Fruit fly (Drosophila melanogaster) whole organism, embryonic: ENCODE data around the gene CG32984.

Source experiments
- Bdp1 ChIP-seq: fragments of 200-800 bp; sonication (Bioruptor generic); optimal IDR thresholded peaks from 3 replicates; lab custom pipeline; 2016; ENCODE audit warnings: missing biosample characterization, missing genetic modification characterization
- CG11504 ChIP-seq: fragments of 200-800 bp; sonication (Bioruptor generic); optimal IDR thresholded peaks from 3 replicates; lab custom pipeline; 2019; ENCODE audit warnings: missing biosample characterization, mild to moderate bottlenecking, missing genetic modification characterization, moderate library complexity
- CG12071 ChIP-seq: fragments of 200-800 bp; sonication (Bioruptor generic); optimal IDR thresholded peaks from 3 replicates; lab custom pipeline; 2018; ENCODE audit warnings: missing biosample characterization, mild to moderate bottlenecking, missing genetic modification characterization
- CG13287 ChIP-seq: fragments of 200-800 bp; sonication (Bioruptor generic); IDR thresholded peaks from 2 replicates; pipeline ENCODE4 v1.3.6; 2022; ENCODE audit warnings: missing biosample characterization, missing genetic modification characterization; ENCODE audit not compliant: partially characterized antibody
- CG13775 ChIP-seq: fragments of 200-800 bp; sonication (Bioruptor generic); optimal IDR thresholded peaks from 3 replicates; lab custom pipeline; 2017; ENCODE audit warnings: missing biosample characterization, mild to moderate bottlenecking, missing genetic modification characterization
- CG14860 ChIP-seq: fragments of 200-800 bp; sonication (Bioruptor generic); IDR thresholded peaks from 3 replicates; pipeline ENCODE4 v1.3.6; 2022; ENCODE audit warnings: missing biosample characterization, missing genetic modification characterization; ENCODE audit not compliant: partially characterized antibody
- CG15696 ChIP-seq: fragments of 200-800 bp; sonication (Bioruptor generic); optimal IDR thresholded peaks from 2 replicates; lab custom pipeline; 2019; ENCODE audit warnings: missing biosample characterization, mild to moderate bottlenecking, missing genetic modification characterization, moderate library complexity
- CG17385 ChIP-seq: fragments of 200-800 bp; sonication (Bioruptor generic); optimal IDR thresholded peaks from 3 replicates; lab custom pipeline; 2018; ENCODE audit warnings: missing biosample characterization, mild to moderate bottlenecking, missing genetic modification characterization
- CG17568 ChIP-seq: fragments of 200-800 bp; sonication (Bioruptor generic); optimal IDR thresholded peaks from 2 replicates; lab custom pipeline; 2018; ENCODE audit warnings: missing biosample characterization, mild to moderate bottlenecking, missing genetic modification characterization, moderate library complexity
- CG17612 ChIP-seq: fragments of 200-800 bp; sonication (Bioruptor generic); IDR thresholded peaks from 2 replicates; pipeline ENCODE4 v1.3.6; 2022; ENCODE audit warnings: missing biosample characterization, missing genetic modification characterization
- CG18011 ChIP-seq: fragments of 200-800 bp; sonication (Bioruptor generic); optimal IDR thresholded peaks from 2 replicates; lab custom pipeline; 2017; ENCODE audit warnings: missing biosample characterization, missing genetic modification characterization, mild to moderate bottlenecking, moderate library complexity, missing genotype
- CG1832 ChIP-seq: fragments of 200-800 bp; sonication (Bioruptor generic); optimal IDR thresholded peaks from 2 replicates; lab custom pipeline; 2017; ENCODE audit warnings: missing biosample characterization, mild to moderate bottlenecking, missing genetic modification characterization, inconsistent platforms
- CG2120 ChIP-seq: fragments of 200-800 bp; sonication (Bioruptor generic); optimal IDR thresholded peaks from 3 replicates; lab custom pipeline; 2016; ENCODE audit warnings: missing biosample characterization, missing genetic modification characterization
- CG2199 ChIP-seq: fragments of 200-800 bp; sonication (Bioruptor generic); IDR thresholded peaks from 3 replicates; pipeline ENCODE4 v1.3.6; 2022; ENCODE audit warnings: missing biosample characterization, missing genetic modification characterization
- CG3065 ChIP-seq: fragments of 200-800 bp; sonication (Bioruptor generic); optimal IDR thresholded peaks from 2 replicates; lab custom pipeline; 2016; ENCODE audit warnings: missing biosample characterization, missing genetic modification characterization
- CG31441 ChIP-seq: fragments of 200-800 bp; sonication (Bioruptor generic); IDR thresholded peaks from 2 replicates; pipeline ENCODE4 v1.3.6; 2022; ENCODE audit warnings: missing biosample characterization, missing genetic modification characterization
- CG34224 ChIP-seq: fragments of 200-800 bp; sonication (Bioruptor generic); IDR thresholded peaks from 3 replicates; pipeline ENCODE4 v1.3.6; 2022; ENCODE audit warnings: missing biosample characterization, missing genetic modification characterization; ENCODE audit not compliant: partially characterized antibody
- CG4730 ChIP-seq: fragments of 200-800 bp; sonication (Bioruptor generic); IDR thresholded peaks from 2 replicates; pipeline ENCODE4 v1.3.6; 2022; ENCODE audit warnings: missing biosample characterization, missing genetic modification characterization
- CG5180 ChIP-seq: fragments of 200-800 bp; sonication (Bioruptor generic); optimal IDR thresholded peaks from 3 replicates; lab custom pipeline; 2017; ENCODE audit warnings: missing biosample characterization, missing genetic modification characterization, mild to moderate bottlenecking, moderate library complexity, missing genetic modification reagents
- CG7372 ChIP-seq: fragments of 200-800 bp; sonication (Bioruptor generic); IDR thresholded peaks from 2 replicates; pipeline ENCODE4 v1.3.6; 2022; ENCODE audit warnings: missing biosample characterization, missing genetic modification characterization
- CG7839 ChIP-seq: fragments of 200-800 bp; sonication (Bioruptor generic); optimal IDR thresholded peaks from 3 replicates; lab custom pipeline; 2018; ENCODE audit warnings: missing biosample characterization, mild to moderate bottlenecking, missing genetic modification characterization, moderate library complexity
- Dad ChIP-seq: fragments of 200-800 bp; sonication (Bioruptor generic); optimal IDR thresholded peaks from 3 replicates; lab custom pipeline; 2016; ENCODE audit warnings: missing biosample characterization, missing genetic modification characterization
- Dll ChIP-seq: fragments of 200-800 bp; sonication (Bioruptor generic); IDR thresholded peaks from 4 replicates; pipeline ENCODE4 v1.3.6; 2022; ENCODE audit warnings: missing biosample characterization, missing genetic modification characterization; ENCODE audit not compliant: partially characterized antibody
- H15 ChIP-seq: fragments of 200-800 bp; sonication (Bioruptor generic); IDR thresholded peaks from 3 replicates; pipeline ENCODE4 v1.3.6; 2022; ENCODE audit warnings: missing biosample characterization, missing genetic modification characterization
- HLHmδ ChIP-seq: fragments of 200-800 bp; sonication (Bioruptor generic); optimal IDR thresholded peaks from 2 replicates; lab custom pipeline; 2018; ENCODE audit warnings: missing biosample characterization, mild to moderate bottlenecking, missing genetic modification characterization, moderate library complexity
- Hey ChIP-seq: fragments of 200-800 bp; sonication (Bioruptor generic); optimal IDR thresholded peaks from 3 replicates; lab custom pipeline; 2018; ENCODE audit warnings: missing biosample characterization, mild to moderate bottlenecking, missing genetic modification characterization
- MESR4 ChIP-seq: fragments of 200-800 bp; sonication (Bioruptor generic); optimal IDR thresholded peaks from 2 replicates; lab custom pipeline; 2018; ENCODE audit warnings: missing biosample characterization, mild to moderate bottlenecking, missing genetic modification characterization, moderate library complexity
- Mrtf ChIP-seq: fragments of 200-800 bp; sonication (Bioruptor generic); IDR thresholded peaks from 3 replicates; pipeline ENCODE4 v1.3.6; 2022; ENCODE audit warnings: missing biosample characterization, missing genetic modification characterization
- Optix ChIP-seq: fragments of 200-800 bp; sonication (Bioruptor generic); IDR thresholded peaks from 3 replicates; pipeline ENCODE4 v1.3.6; 2022; ENCODE audit warnings: missing biosample characterization, missing genetic modification characterization
- crp ChIP-seq, 2 experiments: fragments of 200-800 bp; sonication (Bioruptor generic); optimal IDR thresholded peaks; 2 replicates in 1 of 2; 3 replicates in 1 of 2; lab custom pipeline; 2017; ENCODE audit warnings: missing biosample characterization in 2 of 2, missing genetic modification characterization in 2 of 2, mild to moderate bottlenecking in 1 of 2, moderate library complexity in 1 of 2
- da ChIP-seq: fragments of 200-800 bp; sonication (Bioruptor generic); optimal IDR thresholded peaks from 2 replicates; lab custom pipeline; 2016; ENCODE audit warnings: missing biosample characterization, missing genetic modification characterization
- dm ChIP-seq: fragments of 200-800 bp; sonication (Bioruptor generic); optimal IDR thresholded peaks from 3 replicates; lab custom pipeline; 2016; ENCODE audit warnings: missing biosample characterization, missing genetic modification characterization
- en ChIP-seq: fragments of 200-800 bp; sonication (Bioruptor generic); optimal IDR thresholded peaks from 2 replicates; lab custom pipeline; 2016; ENCODE audit warnings: missing biosample characterization, missing genetic modification characterization
- fd3F ChIP-seq: fragments of 200-800 bp; sonication (Bioruptor generic); optimal IDR thresholded peaks from 2 replicates; lab custom pipeline; 2018; ENCODE audit warnings: missing biosample characterization, mild to moderate bottlenecking, missing genetic modification characterization, moderate library complexity
- grau ChIP-seq: fragments of 200-800 bp; optimal IDR thresholded peaks from 3 replicates; lab custom pipeline; 2019; ENCODE audit warnings: missing biosample characterization, mild to moderate bottlenecking, missing genetic modification characterization, moderate library complexity
- gro ChIP-seq: fragments of 200-800 bp; sonication (Bioruptor generic); optimal IDR thresholded peaks from 2 replicates; lab custom pipeline; 2016; ENCODE audit warnings: missing biosample characterization, missing genetic modification characterization
- hb ChIP-seq: fragments of 200-800 bp; sonication (Bioruptor generic); IDR thresholded peaks from 3 replicates; pipeline ENCODE4 v1.3.6; 2022; ENCODE audit warnings: missing biosample characterization, missing genetic modification characterization; ENCODE audit not compliant: partially characterized antibody
- ken ChIP-seq: fragments of 200-800 bp; sonication (Bioruptor generic); IDR thresholded peaks from 3 replicates; pipeline ENCODE4 v1.3.6; 2022; ENCODE audit warnings: missing biosample characterization, missing genetic modification characterization
- oc ChIP-seq: fragments of 200-800 bp; sonication (Bioruptor generic); optimal IDR thresholded peaks from 2 replicates; lab custom pipeline; 2018; ENCODE audit warnings: missing biosample characterization, mild to moderate bottlenecking, missing genetic modification characterization, moderate library complexity
- odd ChIP-seq: fragments of 200-800 bp; sonication (Bioruptor generic); optimal IDR thresholded peaks from 2 replicates; lab custom pipeline; 2017; ENCODE audit warnings: missing biosample characterization, mild to moderate bottlenecking, missing genetic modification characterization
- rib ChIP-seq: fragments of 200-800 bp; sonication (Bioruptor generic); IDR thresholded peaks from 2 replicates; pipeline ENCODE4 v1.3.6; 2022; ENCODE audit warnings: missing biosample characterization, missing genetic modification characterization
- run ChIP-seq: fragments of 200-800 bp; sonication (Bioruptor generic); optimal IDR thresholded peaks from 3 replicates; lab custom pipeline; 2018; ENCODE audit warnings: missing biosample characterization, mild to moderate bottlenecking, missing genetic modification characterization
- schlank ChIP-seq: fragments of 200-800 bp; sonication (Bioruptor generic); optimal IDR thresholded peaks from 2 replicates; lab custom pipeline; 2018; ENCODE audit warnings: missing biosample characterization, mild to moderate bottlenecking, missing genetic modification characterization
- scrt ChIP-seq: fragments of 200-800 bp; sonication (Bioruptor generic); optimal IDR thresholded peaks from 2 replicates; lab custom pipeline; 2018; ENCODE audit warnings: missing biosample characterization, mild to moderate bottlenecking, missing genetic modification characterization, moderate library complexity
- sob ChIP-seq: fragments of 200-800 bp; sonication (Bioruptor generic); IDR thresholded peaks from 2 replicates; pipeline ENCODE4 v1.3.6; 2022; ENCODE audit warnings: missing biosample characterization, missing genetic modification characterization
- sug ChIP-seq: fragments of 200-800 bp; optimal IDR thresholded peaks from 2 replicates; lab custom pipeline; 2019; ENCODE audit warnings: missing biosample characterization, mild to moderate bottlenecking, missing genetic modification characterization, moderate library complexity
- ttk ChIP-seq: fragments of 200-800 bp; sonication (Bioruptor generic); IDR thresholded peaks from 2 replicates; pipeline ENCODE4 v2.1.2; 2022; ENCODE audit warnings: missing biosample characterization, missing genetic modification characterization
- zen2 ChIP-seq: fragments of 200-800 bp; sonication (Bioruptor generic); IDR thresholded peaks from 3 replicates; pipeline ENCODE4 v1.3.6; 2022; ENCODE audit warnings: missing biosample characterization, missing genetic modification characterization; ENCODE audit not compliant: partially characterized antibody
- zf30C ChIP-seq: fragments of 200-800 bp; sonication (Bioruptor generic); optimal IDR thresholded peaks from 3 replicates; lab custom pipeline; 2018; ENCODE audit warnings: missing biosample characterization, mild to moderate bottlenecking, missing genetic modification characterization

The CG32984 gene

DNA sequence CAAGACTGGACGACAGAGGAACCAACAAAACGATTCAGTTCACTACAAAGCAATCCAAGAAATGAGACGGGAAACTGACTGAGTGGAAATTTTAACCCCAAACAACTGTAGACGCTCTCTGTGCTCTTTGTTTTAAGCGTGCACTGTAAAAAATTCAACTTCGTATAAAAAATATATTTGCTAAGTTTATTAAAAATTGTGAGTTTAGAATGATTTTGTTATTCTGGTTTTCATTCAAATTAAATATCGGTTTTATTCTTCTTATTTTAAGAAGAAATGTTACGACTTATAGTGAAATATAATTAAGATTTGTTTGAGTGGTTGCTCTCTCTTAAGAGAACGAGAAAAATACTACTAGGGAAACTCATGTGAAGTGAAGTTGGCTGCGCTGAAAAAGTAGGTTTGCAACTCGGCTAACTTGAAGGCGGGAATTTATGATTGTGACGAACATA lies 6.7 kb upstream of the CG32984 start (continued):
- TF ChIP-seq Dad (GFP tag; lab: Kevin White, UChicago), result peak; percentile 81
- TF ChIP-seq CG13287, result peak; percentile 45; the same call in 1 of the 2 replicates
- peak; percentile 72 for TF ChIP-seq CG18011 (GFP tag; lab: Kevin White, UChicago)
- peak; percentile 83 for TF ChIP-seq fd3F (GFP tag; lab: Kevin White, UChicago)
- TF ChIP-seq odd (GFP tag; lab: Kevin White, UChicago), result peak; percentile 70
- TF ChIP-seq hb (GFP tag; lab: Robert Waterston, UW), result no peak
- TF ChIP-seq CG31441 (GFP tag; lab: Robert Waterston, UW), result peak; percentile 80
- TF ChIP-seq sob, result peak; percentile 98
- peak; percentile 92 for TF ChIP-seq grau (tag; lab: Kevin White, UChicago)
- peak; percentile 97 for TF ChIP-seq ken
- TF ChIP-seq Hey (tag; lab: Kevin White, UChicago), result peak; percentile 44
- peak; percentile 98 for TF ChIP-seq run (tag; lab: Kevin White, UChicago)
- TF ChIP-seq scrt, result peak; percentile 83
- TF ChIP-seq oc (tag; lab: Kevin White, UChicago), result peak; percentile 93
- no peak for TF ChIP-seq zen2
- peak; percentile 69 for TF ChIP-seq CG5180 (GFP tag; lab: Kevin White, UChicago)
- TF ChIP-seq Dll (GFP tag; lab: Robert Waterston, UW), result 0 out of 4 replicates have a peak, but pooled peaks have one; percentile 19
- peak; percentile 93 for TF ChIP-seq CG13775 (GFP tag; lab: Kevin White, UChicago)
- peak; percentile 93 for TF ChIP-seq rib
- peak; percentile 77 for TF ChIP-seq CG12071 (GFP tag; lab: Kevin White, UChicago)
- no peak for TF ChIP-seq CG1832 (GFP tag; lab: Kevin White, UChicago)
- peak; percentile 98 for TF ChIP-seq H15
- peak; percentile 75 for TF ChIP-seq schlank (tag; lab: Kevin White, UChicago)
- TF ChIP-seq Bdp1 (GFP tag; lab: Kevin White, UChicago), result peak; percentile 79
- peak; percentile 86 for TF ChIP-seq CG17385 (GFP tag; lab: Kevin White, UChicago)
- peak; percentile 97 for TF ChIP-seq ttk
- peak; percentile 91 for TF ChIP-seq CG7372 (GFP tag; lab: Robert Waterston, UW)
- peak; percentile 68 for TF ChIP-seq gro (GFP tag; lab: Kevin White, UChicago)
- peak; percentile 94 for TF ChIP-seq CG7839 (tag; lab: Kevin White, UChicago)
- TF ChIP-seq CG17568 (GFP tag; lab: Kevin White, UChicago), result peak; percentile 88
- TF ChIP-seq CG15696, result peak; percentile 83
- peak; percentile 74 for TF ChIP-seq en (GFP tag; lab: Kevin White, UChicago)
- TF ChIP-seq Mrtf, result peak; percentile 93
- peak; percentile 66 for TF ChIP-seq da (GFP tag; lab: Kevin White, UChicago)
- peak in 1 of 2 experiments; percentile 65 for TF ChIP-seq crp (GFP tag; optimal IDR thresholded peaks at IDR 0.05; lab: Kevin White, UChicago)
- TF ChIP-seq CG4730 (GFP tag; lab: Robert Waterston, UW), result peak; percentile 97
- TF ChIP-seq CG11504, result peak; percentile 97
- TF ChIP-seq CG34224 (GFP tag; lab: Robert Waterston, UW), result no peak
- peak; percentile 69; the same call in 1 of the 3 replicates for TF ChIP-seq Optix (GFP tag; lab: Robert Waterston, UW)
- TF ChIP-seq dm, result peak; percentile 88
- no peak for TF ChIP-seq CG14860 (GFP tag; lab: Robert Waterston, UW)
- peak; percentile 85 for TF ChIP-seq CG3065 (GFP tag; lab: Kevin White, UChicago)
- TF ChIP-seq MESR4 (GFP tag; lab: Kevin White, UChicago), result peak; percentile 42
- TF ChIP-seq zf30C (GFP tag; lab: Kevin White, UChicago), result peak; percentile 97
- peak; percentile 95 for TF ChIP-seq CG2120 (GFP tag; lab: Kevin White, UChicago)
- peak; percentile 94 for TF ChIP-seq CG17612 (GFP tag; lab: Robert Waterston, UW)
- peak; percentile 72 for TF ChIP-seq sug
- TF ChIP-seq HLHmδ (GFP tag; lab: Kevin White, UChicago), result peak; percentile 77
- peak; percentile 95 for TF ChIP-seq CG2199 (GFP tag; lab: Robert Waterston, UW)
